Worm (Caenorhabditis elegans) whole organism, midembryonic: ENCODE data around the gene C28H8.8.

ENCODE experiments used
- cog-1 ChIP-seq: sonication (generic microtip); optimal IDR thresholded peaks from 2 replicates; lab custom pipeline; 2016; ENCODE audit warnings: missing genetic modification characterization, missing compliant biosample characterization
- ref-1 ChIP-seq: fragments of 200-800 bp; sonication (Bioruptor generic); conservative IDR thresholded peaks from 2 replicates; pipeline ENCODE4 v1.3.6; 2022; ENCODE audit warnings: missing genetic modification reagents, missing genetic modification characterization, missing compliant biosample characterization
- ztf-29 ChIP-seq: fragments of 200-800 bp; sonication (Bioruptor generic); IDR thresholded peaks from 2 replicates; pipeline ENCODE4 v1.3.6; 2022; ENCODE audit warnings: missing genetic modification reagents, missing genetic modification characterization, missing compliant biosample characterization

- TF ChIP-seq ztf-29 (no peak), cog-1 (tag; lab: Kevin White, UChicago) (no peak), ref-1 (GFP tag; lab: Robert Waterston, UW) (no peak)
Measured at ce11 chrIII:5884007-5884406, 4.6 kb downstream of the C28H8.8 start, which contains the start of gene C28H8.5.
